Worm (Caenorhabditis elegans): ENCODE results near the gene nhr-147.

DNA sequence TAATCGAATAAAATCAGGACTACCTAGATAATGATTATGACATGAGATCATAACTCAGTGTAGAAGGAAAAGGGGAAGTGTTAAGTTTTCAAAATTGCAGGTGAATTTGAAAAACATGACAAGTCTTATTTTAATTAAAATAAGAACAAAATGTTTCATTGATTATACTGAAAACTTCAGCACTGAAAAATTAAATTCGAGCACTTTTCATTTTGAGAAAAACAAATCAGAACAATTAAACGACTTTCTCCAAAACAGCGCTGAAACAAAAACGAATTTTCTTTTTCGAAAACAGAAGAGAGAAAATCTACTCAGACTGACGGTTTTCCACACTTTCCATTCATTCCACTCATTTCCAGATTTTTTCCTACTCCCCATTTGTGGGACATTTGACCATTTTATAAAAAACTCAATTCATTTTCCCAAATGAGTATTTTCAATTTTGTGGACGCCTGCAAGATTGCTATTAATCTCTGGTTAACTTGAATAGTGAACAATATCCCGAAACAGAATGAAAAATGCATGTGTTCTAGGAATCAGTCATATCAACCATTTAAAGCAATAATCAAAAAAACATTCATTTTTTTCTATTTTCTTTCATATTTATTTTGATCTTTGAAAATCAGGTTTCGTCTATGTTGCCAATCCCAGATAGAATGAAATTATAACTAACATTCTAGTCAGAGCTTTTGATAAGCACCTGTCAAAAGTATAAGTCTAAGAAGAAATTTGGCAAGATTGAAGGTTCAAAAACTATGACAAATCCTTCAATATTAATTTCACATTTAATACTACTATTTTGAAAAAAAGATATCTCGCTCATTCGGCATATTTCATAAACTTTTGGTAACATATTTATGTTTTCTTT is 6.8 kb downstream of the nhr-147 start, which contains the start of the genes srh-231 and srh-275:
- TF ChIP-seq F13C5.2 (tag; optimal IDR thresholded peaks at IDR 0.05) (no peak), ceh-13 (GFP tag; optimal IDR thresholded peaks at IDR 0.05) (no peak), flt-1 (GFP tag; IDR thresholded peaks at IDR 0.05) (no peak), ama-1 (optimal IDR thresholded peaks at IDR 0.05) (no peak), pes-1 (GFP tag; IDR thresholded peaks at IDR 0.05) (no peak), tbx-11 (GFP tag; IDR thresholded peaks at IDR 0.05) (no peak), sea-1 (GFP tag; conservative IDR thresholded peaks at IDR 0.05) (no peak), hmbx-1 (tag; optimal IDR thresholded peaks at IDR 0.05) (no peak), hnd-1 (tag; optimal IDR thresholded peaks at IDR 0.05) (no peak), scrt-1 (GFP tag; IDR thresholded peaks at IDR 0.05) (no peak), tbx-37 (GFP tag; conservative IDR thresholded peaks at IDR 0.05) (no peak), aly-1 (tag; optimal IDR thresholded peaks at IDR 0.05) (no peak), hmg-4 (GFP tag; optimal IDR thresholded peaks at IDR 0.05) (no peak), ceh-36 (tag; optimal IDR thresholded peaks at IDR 0.05) (no peak)

Data from whole organism, early embryonic.